Fruit fly (Drosophila melanogaster): ENCODE results near the gene RpL14.

dm6 chr3L:8557018-8557417 is 43.8 kb upstream of the RpL14 start:
- TF ChIP-seq CG8478 (optimal IDR thresholded peaks at IDR 0.05) (no peak), usp (GFP tag; optimal IDR thresholded peaks at IDR 0.05) (no peak), pan (optimal IDR thresholded peaks at IDR 0.05) (no peak), Dll (optimal IDR thresholded peaks at IDR 0.05) (no peak)

All from whole organism.